Worm (Caenorhabditis elegans): ENCODE data around the gene R02F11.2.

Gene R02F11.2

ce11 chrV:4842544-4842943 is 48.1 kb downstream of the R02F11.2 start, which contains the start of the genes cwp-2 and cwp-3:
cwp-2 (minus strand) TSS chrV:4842644.
cwp-3 (plus strand) TSS chrV:4842836.
- TF ChIP-seq hlh-30 (tag; optimal IDR thresholded peaks at IDR 0.05; ENCODE audit: insufficient read depth) (no peak), tra-1 (GFP tag; IDR thresholded peaks at IDR 0.05) (no peak), R02D3.7 (tag; optimal IDR thresholded peaks at IDR 0.05) (no peak), F26F4.8 (GFP tag; conservative IDR thresholded peaks at IDR 0.05) (no peak), ZK546.5 (tag; optimal IDR thresholded peaks at IDR 0.05) (no peak), lin-29 (GFP tag; IDR thresholded peaks at IDR 0.05) (no peak), arid-1 (GFP tag; conservative IDR thresholded peaks at IDR 0.05) (no peak), daf-16 (GFP tag; optimal IDR thresholded peaks at IDR 0.05) (no peak), daf-16 (tag; optimal IDR thresholded peaks at IDR 0.05) (no peak), mep-1 (tag; optimal IDR thresholded peaks at IDR 0.05) (no peak), lin-15B (tag; optimal IDR thresholded peaks at IDR 0.05) (no peak)

DNA sequence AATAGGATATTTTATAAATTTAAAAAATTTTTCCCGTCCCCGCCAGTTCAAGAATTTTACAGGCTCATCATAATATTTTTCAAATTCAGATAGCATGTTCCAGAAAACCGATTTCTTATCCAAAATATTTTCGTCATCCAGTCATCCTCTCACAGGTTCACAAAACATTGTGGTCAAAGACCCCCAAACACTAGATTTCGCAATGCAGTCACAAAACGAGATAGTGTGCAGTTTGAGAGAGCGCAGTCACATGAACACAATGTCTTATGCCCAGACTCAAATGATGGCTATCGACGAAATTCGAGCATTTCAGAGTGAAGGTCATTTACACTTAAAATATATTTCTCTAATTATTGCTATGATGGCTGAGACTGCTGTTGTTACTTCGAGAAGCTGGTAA is 50.2 kb downstream of the R02F11.2 start, which contains the start of gene abhd-5.2:
Gene abhd-5.2, plus strand, starts transcription at position 95 of the 400 bp plus-strand sequence.
- TF ChIP-seq zip-2 (tag; optimal IDR thresholded peaks at IDR 0.05) (no peak), hlh-11 (tag; optimal IDR thresholded peaks at IDR 0.05) (peak; percentile 72), R02D3.7 (tag; optimal IDR thresholded peaks at IDR 0.05) (no peak), attf-4 (tag; optimal IDR thresholded peaks at IDR 0.05) (no peak), nhr-76 (tag; optimal IDR thresholded peaks at IDR 0.05) (no peak), Y105C5A.15 (GFP tag; IDR thresholded peaks at IDR 0.05) (no peak), unc-130 (GFP tag; optimal IDR thresholded peaks at IDR 0.05) (no peak), lin-1 (GFP tag; IDR thresholded peaks at IDR 0.05) (no peak), mxl-2 (GFP tag; conservative IDR thresholded peaks at IDR 0.05) (no peak), lsy-2 (tag; optimal IDR thresholded peaks at IDR 0.05) (no peak), hlh-30 (tag; optimal IDR thresholded peaks at IDR 0.05; ENCODE audit: insufficient read depth) (peak; percentile 99), lir-3 (tag; optimal IDR thresholded peaks at IDR 0.05) (no peak), fkh-10 (GFP tag; optimal IDR thresholded peaks at IDR 0.05) (no peak), ZK546.5 (tag; optimal IDR thresholded peaks at IDR 0.05) (no peak), fos-1 (tag; optimal IDR thresholded peaks at IDR 0.05) (no peak), pha-4 (GFP tag; IDR thresholded peaks at IDR 0.05) (no peak), pha-4 (tag; optimal IDR thresholded peaks at IDR 0.05) (no peak), zag-1 (tag; optimal IDR thresholded peaks at IDR 0.05) (no peak), T20F7.1 (GFP tag; optimal IDR thresholded peaks at IDR 0.05) (no peak), set-16 (GFP tag; IDR thresholded peaks at IDR 0.05) (no peak), dmd-6 (GFP tag; IDR thresholded peaks at IDR 0.05) (peak; percentile 47; the same call in 1 of the 2 replicates), mxl-3 (GFP tag; optimal IDR thresholded peaks at IDR 0.05) (peak; percentile 53), tag-97 (GFP tag; IDR thresholded peaks at IDR 0.05) (no peak), lin-29 (GFP tag; IDR thresholded peaks at IDR 0.05) (no peak), gei-8 (GFP tag; optimal IDR thresholded peaks at IDR 0.05) (no peak), madf-5 (GFP tag; IDR thresholded peaks at IDR 0.05) (no peak), spr-3 (GFP tag; optimal IDR thresholded peaks at IDR 0.05) (no peak), lin-13 (GFP tag; optimal IDR thresholded peaks at IDR 0.05) (peak; percentile 36), mes-2 (tag; optimal IDR thresholded peaks at IDR 0.05; ENCODE audit: poor library complexity, severe bottlenecking) (peak; percentile 32), ztf-7 (tag; optimal IDR thresholded peaks at IDR 0.05) (no peak), dmd-9 (GFP tag; IDR thresholded peaks at IDR 0.05) (no peak), lin-38 (GFP tag; IDR thresholded peaks at IDR 0.05) (no peak), saeg-2 (GFP tag; IDR thresholded peaks at IDR 0.05) (no peak), madf-9 (GFP tag; conservative IDR thresholded peaks at IDR 0.05) (no peak), nhr-11 (tag; optimal IDR thresholded peaks at IDR 0.05) (peak; percentile 19), zip-11 (GFP tag; IDR thresholded peaks at IDR 0.05) (no peak), ceh-32 (tag; optimal IDR thresholded peaks at IDR 0.05; ENCODE audit: poor library complexity) (no peak), lin-15B (tag; optimal IDR thresholded peaks at IDR 0.05) (no peak), ceh-20 (GFP tag; IDR thresholded peaks at IDR 0.05) (no peak), F44E2.7 (GFP tag; IDR thresholded peaks at IDR 0.05) (no peak), rbr-2 (tag; optimal IDR thresholded peaks at IDR 0.05) (no peak), ceh-82 (tag; optimal IDR thresholded peaks at IDR 0.05) (no peak), nhr-237 (tag; optimal IDR thresholded peaks at IDR 0.05) (no peak), nhr-77 (tag; optimal IDR thresholded peaks at IDR 0.05) (peak; percentile 22), T26A8.4 (GFP tag; IDR thresholded peaks at IDR 0.05) (no peak)

All from whole organism, L4 larva.